Fruit fly (Drosophila melanogaster) whole organism: ENCODE results near the gene CG5708.

Experiments
- CG8478 ChIP-seq: fragments of >200 bp; optimal IDR thresholded peaks from 2 replicates; lab custom pipeline; 2018; ENCODE audit warnings: inconsistent platforms
- psq ChIP-seq: fragments of >200 bp; optimal IDR thresholded peaks from 2 replicates; lab custom pipeline; 2017

DNA sequence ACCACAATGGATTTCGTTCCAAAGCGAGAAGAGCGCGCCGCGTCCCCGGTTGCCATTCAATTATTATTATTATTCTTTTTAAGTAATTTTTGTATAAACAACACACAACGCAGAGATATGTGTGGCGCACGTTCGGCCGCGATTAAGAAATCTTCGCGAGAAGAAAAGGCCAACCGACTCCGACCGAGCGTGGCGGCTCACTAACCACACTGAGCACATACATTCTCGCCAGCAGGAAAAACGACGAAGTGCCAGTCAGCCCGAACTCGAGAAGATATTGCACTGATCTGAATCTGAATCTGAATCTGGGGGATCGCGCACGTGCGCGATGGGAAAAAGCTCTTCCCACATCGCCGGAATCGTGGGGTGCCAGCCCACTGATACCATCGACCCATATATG, 27.7 kb downstream of the CG5708 start, which contains the start of gene Sur:
- TF ChIP-seq CG8478 (lab: Kevin White, UChicago): no peak
- no peak for TF ChIP-seq psq (lab: Kevin White, UChicago)
